5 worm cellular contexts compared by ENCODE assay signal in genomic region chrX:9850258-9850657, ce11.
TF ChIP-seq lines count a peak whose summit lies in the region.

Gene lec-8 (plus strand): TSS chrX:9850571.

TF ChIP-seq in whole organism, L1 larva, 84 proteins besides CTCF, POLR2A, EP300 and RAD21:
- TF ChIP-seq elt-2 (tag; optimal IDR thresholded peaks at IDR 0.05; lab: Kevin White, UChicago) (peak; percentile 22), nhr-28 (tag; optimal IDR thresholded peaks at IDR 0.05; lab: Kevin White, UChicago) (no peak)

TF ChIP-seq in whole organism, L2 larva, 48 proteins besides CTCF, POLR2A, EP300 and RAD21:
- TF ChIP-seq egl-27 (tag; optimal IDR thresholded peaks at IDR 0.05; lab: Kevin White, UChicago) (no peak), mdl-1 (tag; optimal IDR thresholded peaks at IDR 0.05; lab: Kevin White, UChicago) (no peak), fos-1 (tag; optimal IDR thresholded peaks at IDR 0.05; lab: Kevin White, UChicago) (peak; percentile 90), lin-13 (GFP tag; optimal IDR thresholded peaks at IDR 0.05; lab: Kevin White, UChicago) (no peak)

TF ChIP-seq in whole organism, L3 larva, 47 proteins besides CTCF, POLR2A, EP300 and RAD21:
- no peak for TF ChIP-seq nhr-25 (tag; optimal IDR thresholded peaks at IDR 0.05; lab: Kevin White, UChicago)
- TF ChIP-seq ceh-28 (tag; optimal IDR thresholded peaks at IDR 0.05; lab: Kevin White, UChicago): no peak
- TF ChIP-seq nhr-76 (tag; optimal IDR thresholded peaks at IDR 0.05; lab: Kevin White, UChicago): no peak
- TF ChIP-seq zag-1 (tag; optimal IDR thresholded peaks at IDR 0.05; lab: Kevin White, UChicago): no peak
- no peak for TF ChIP-seq mdl-1 (tag; optimal IDR thresholded peaks at IDR 0.05; lab: Kevin White, UChicago)
- TF ChIP-seq jun-1 (tag; optimal IDR thresholded peaks at IDR 0.05; lab: Kevin White, UChicago): peak; percentile 60
- TF ChIP-seq ceh-16 (tag; optimal IDR thresholded peaks at IDR 0.05; lab: Kevin White, UChicago): no peak
- peak; percentile 89 for TF ChIP-seq elt-2 (tag; optimal IDR thresholded peaks at IDR 0.05; lab: Kevin White, UChicago)

TF ChIP-seq in whole organism, L4 larva, 104 proteins besides CTCF, POLR2A, EP300 and RAD21 (continues in another document):
- TF ChIP-seq unc-39 (tag; optimal IDR thresholded peaks at IDR 0.05; lab: Kevin White, UChicago): no peak
- no peak for TF ChIP-seq jun-1 (tag; optimal IDR thresholded peaks at IDR 0.05; lab: Kevin White, UChicago)
- TF ChIP-seq vab-7 (GFP tag; IDR thresholded peaks at IDR 0.05; lab: Robert Waterston, UW): no peak
- TF ChIP-seq hlh-11 (tag; optimal IDR thresholded peaks at IDR 0.05; lab: Kevin White, UChicago): peak; percentile 65
- no peak for TF ChIP-seq pha-4 (GFP tag; IDR thresholded peaks at IDR 0.05; lab: Robert Waterston, UW)
- no peak for TF ChIP-seq pha-4 (tag; optimal IDR thresholded peaks at IDR 0.05; lab: Kevin White, UChicago)
- no peak for TF ChIP-seq nhr-6 (tag; optimal IDR thresholded peaks at IDR 0.05; lab: Kevin White, UChicago)
- TF ChIP-seq Y75B8A.6 (GFP tag; IDR thresholded peaks at IDR 0.05; lab: Robert Waterston, UW): no peak
- no peak for TF ChIP-seq lsy-2 (tag; optimal IDR thresholded peaks at IDR 0.05; lab: Kevin White, UChicago)
- no peak for TF ChIP-seq Y48G9A.11 (GFP tag; IDR thresholded peaks at IDR 0.05; lab: Robert Waterston, UW)
- TF ChIP-seq set-16 (GFP tag; IDR thresholded peaks at IDR 0.05; lab: Robert Waterston, UW): no peak
- peak; percentile 80; the same call in 1 of the 2 replicates for TF ChIP-seq tra-1 (GFP tag; IDR thresholded peaks at IDR 0.05; lab: Robert Waterston, UW)
- no peak for TF ChIP-seq F49E8.2 (tag; optimal IDR thresholded peaks at IDR 0.05; lab: Kevin White, UChicago; ENCODE audit: borderline replicate concordance)
- TF ChIP-seq nhr-77 (tag; optimal IDR thresholded peaks at IDR 0.05; lab: Kevin White, UChicago): peak; percentile 28
- TF ChIP-seq hmg-1.1 (GFP tag; IDR thresholded peaks at IDR 0.05; lab: Robert Waterston, UW): no peak
- no peak for TF ChIP-seq F10B5.3 (tag; optimal IDR thresholded peaks at IDR 0.05; lab: Kevin White, UChicago)
- peak; percentile 72; the same call in 1 of the 2 replicates for TF ChIP-seq ceh-20 (GFP tag; IDR thresholded peaks at IDR 0.05; lab: Robert Waterston, UW)
- no peak for TF ChIP-seq Y5F2A.4 (GFP tag; optimal IDR thresholded peaks at IDR 0.05; lab: Kevin White, UChicago)
- no peak for TF ChIP-seq hlh-30 (tag; optimal IDR thresholded peaks at IDR 0.05; lab: Kevin White, UChicago; ENCODE audit: insufficient read depth)
- TF ChIP-seq ztf-11 (tag; optimal IDR thresholded peaks at IDR 0.05; lab: Kevin White, UChicago): no peak
- TF ChIP-seq Y105C5A.15 (GFP tag; IDR thresholded peaks at IDR 0.05; lab: Robert Waterston, UW): no peak
- TF ChIP-seq ceh-82 (tag; optimal IDR thresholded peaks at IDR 0.05; lab: Kevin White, UChicago): no peak
- no peak for TF ChIP-seq lin-13 (GFP tag; optimal IDR thresholded peaks at IDR 0.05; lab: Kevin White, UChicago)
- TF ChIP-seq nhr-48 (tag; optimal IDR thresholded peaks at IDR 0.05; lab: Kevin White, UChicago): no peak
- TF ChIP-seq spr-1 (tag; optimal IDR thresholded peaks at IDR 0.05; lab: Kevin White, UChicago): no peak
- TF ChIP-seq skn-1 (tag; optimal IDR thresholded peaks at IDR 0.05; lab: Kevin White, UChicago): no peak
- TF ChIP-seq aha-1 (tag; lab: Kevin White, UChicago): peak; percentile 82
- no peak for TF ChIP-seq ama-1 (optimal IDR thresholded peaks at IDR 0.05; lab: Kevin White, UChicago)
- no peak for TF ChIP-seq attf-4 (tag; optimal IDR thresholded peaks at IDR 0.05; lab: Kevin White, UChicago)
- no peak for TF ChIP-seq R02D3.7 (tag; optimal IDR thresholded peaks at IDR 0.05; lab: Kevin White, UChicago)
- no peak for TF ChIP-seq lin-38 (GFP tag; IDR thresholded peaks at IDR 0.05; lab: Robert Waterston, UW)
- TF ChIP-seq nhr-237 (tag; optimal IDR thresholded peaks at IDR 0.05; lab: Kevin White, UChicago): no peak
- no peak for TF ChIP-seq zfp-2 (tag; optimal IDR thresholded peaks at IDR 0.05; lab: Kevin White, UChicago)
- peak; percentile 68 for TF ChIP-seq nhr-28 (tag; optimal IDR thresholded peaks at IDR 0.05; lab: Kevin White, UChicago)
- TF ChIP-seq unc-130 (GFP tag; optimal IDR thresholded peaks at IDR 0.05; lab: Kevin White, UChicago): no peak
- TF ChIP-seq nhr-10 (tag; optimal IDR thresholded peaks at IDR 0.05; lab: Kevin White, UChicago): no peak
- TF ChIP-seq egl-27 (tag; optimal IDR thresholded peaks at IDR 0.05; lab: Kevin White, UChicago): no peak
- TF ChIP-seq lin-15B (tag; optimal IDR thresholded peaks at IDR 0.05; lab: Kevin White, UChicago): no peak
- TF ChIP-seq php-3 (GFP tag; IDR thresholded peaks at IDR 0.05; lab: Robert Waterston, UW): peak; percentile 69
- TF ChIP-seq daf-16 (GFP tag; optimal IDR thresholded peaks at IDR 0.05; lab: Kevin White, UChicago): no peak
- peak; percentile 81 for TF ChIP-seq daf-16 (tag; optimal IDR thresholded peaks at IDR 0.05; lab: Kevin White, UChicago)
- no peak for TF ChIP-seq lin-29 (GFP tag; IDR thresholded peaks at IDR 0.05; lab: Robert Waterston, UW)

TF ChIP-seq in whole organism, young adult, 124 proteins besides CTCF, POLR2A, EP300 and RAD21:
- TF ChIP-seq ccch-3 (GFP tag; optimal IDR thresholded peaks at IDR 0.05; lab: Kevin White, UChicago) (no peak), let-607 (tag; optimal IDR thresholded peaks at IDR 0.05; lab: Kevin White, UChicago) (peak in 1 of 2 experiments; percentile 24), nfya-2 (GFP tag; IDR thresholded peaks at IDR 0.05; lab: Robert Waterston, UW) (no peak), nfya-1 (tag; optimal IDR thresholded peaks at IDR 0.05; lab: Kevin White, UChicago; ENCODE audit: borderline replicate concordance, insufficient read depth) (no peak), T07F8.4 (tag; optimal IDR thresholded peaks at IDR 0.05; lab: Kevin White, UChicago) (no peak), chd-7 (tag; optimal IDR thresholded peaks at IDR 0.05; lab: Kevin White, UChicago) (no peak), nhr-120 (GFP tag; IDR thresholded peaks at IDR 0.05; lab: Robert Waterston, UW) (no peak), nhr-80 (tag; optimal IDR thresholded peaks at IDR 0.05; lab: Kevin White, UChicago) (peak; percentile 93), unc-62 (GFP tag; optimal IDR thresholded peaks at IDR 0.05; lab: Kevin White, UChicago) (peak; percentile 45), mes-4 (tag; optimal IDR thresholded peaks at IDR 0.05; lab: Kevin White, UChicago) (no peak), ztf-22 (GFP tag; optimal IDR thresholded peaks at IDR 0.05; lab: Kevin White, UChicago) (peak; percentile 20)
